Worm (Caenorhabditis elegans): ENCODE data around the gene F15E6.6.

DNA sequence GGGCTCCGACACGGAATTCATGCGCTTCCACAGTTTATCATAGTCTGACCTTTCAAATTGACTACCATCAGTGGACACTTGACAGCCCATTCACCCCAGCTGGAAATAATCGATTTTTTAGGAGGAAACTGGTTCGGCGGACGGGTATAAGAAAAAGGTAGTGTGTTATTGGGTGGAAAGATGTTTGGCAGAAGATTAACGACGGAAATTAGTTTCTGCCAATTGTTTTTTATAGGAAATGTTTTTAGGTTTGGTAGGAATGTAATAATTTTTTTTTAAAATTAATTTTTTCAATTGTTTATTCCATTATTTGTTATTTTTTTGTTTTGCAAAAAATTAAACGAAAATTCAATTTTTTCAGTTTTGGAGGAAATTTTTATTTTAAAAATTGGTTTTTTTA, 15.1 kb upstream of the F15E6.6 start, which contains the start of gene F15E6.9:
- TF ChIP-seq ZK546.5 (tag; optimal IDR thresholded peaks at IDR 0.05): no peak
- no peak for TF ChIP-seq pqm-1 (tag; optimal IDR thresholded peaks at IDR 0.05)
- no peak for TF ChIP-seq fos-1 (tag; optimal IDR thresholded peaks at IDR 0.05)
- no peak for TF ChIP-seq zag-1 (tag; optimal IDR thresholded peaks at IDR 0.05)
- TF ChIP-seq egl-43 (GFP tag; IDR thresholded peaks at IDR 0.05): no peak
- no peak for TF ChIP-seq unc-62 (GFP tag; optimal IDR thresholded peaks at IDR 0.05 in 1 of 2)
- no peak for TF ChIP-seq unc-62 (tag; optimal IDR thresholded peaks at IDR 0.05)
- TF ChIP-seq lin-13 (GFP tag; optimal IDR thresholded peaks at IDR 0.05): no peak
- TF ChIP-seq lsy-2 (tag; optimal IDR thresholded peaks at IDR 0.05): no peak
- TF ChIP-seq ctbp-1 (GFP tag; IDR thresholded peaks at IDR 0.05): no peak

Data from whole organism, L4 larva.